Fruit fly (Drosophila melanogaster): Measurements from ENCODE around the gene AdipoR.

The AdipoR gene

dm6 chr3R:22530305-22530704, 17.3 kb downstream of the AdipoR start, which contains the start of gene CG33099 (continued):
- TF ChIP-seq CG8944 (GFP tag; optimal IDR thresholded peaks at IDR 0.05): peak; percentile 25
- no peak for TF ChIP-seq pzg (GFP tag; optimal IDR thresholded peaks at IDR 0.05)
- peak; percentile 51 for TF ChIP-seq Xrp1 (GFP tag; IDR thresholded peaks at IDR 0.05)
- TF ChIP-seq CG18262 (tag; optimal IDR thresholded peaks at IDR 0.05): peak; percentile 14
- TF ChIP-seq CG12769 (tag; optimal IDR thresholded peaks at IDR 0.05): peak; percentile 19
- peak; percentile 60 for TF ChIP-seq MTF-1 (GFP tag; optimal IDR thresholded peaks at IDR 0.05; ENCODE audit: borderline replicate concordance)
- TF ChIP-seq NFAT (GFP tag; IDR thresholded peaks at IDR 0.05): peak; percentile 45; the same call in 1 of the 2 replicates
- TF ChIP-seq CG8359 (GFP tag; optimal IDR thresholded peaks at IDR 0.05; ENCODE audit: borderline replicate concordance): peak; percentile 35
- TF ChIP-seq Antp (GFP tag; optimal IDR thresholded peaks at IDR 0.05): peak; percentile 6
- peak; percentile 47; the same call in 1 of the 2 replicates for TF ChIP-seq CG42726 (GFP tag; IDR thresholded peaks at IDR 0.05; ENCODE audit: partially characterized antibody)
- TF ChIP-seq Dll (GFP tag; IDR thresholded peaks at IDR 0.05; ENCODE audit: partially characterized antibody): no peak
- no peak for TF ChIP-seq CG13775 (GFP tag; optimal IDR thresholded peaks at IDR 0.05)
- TF ChIP-seq slbo (GFP tag; IDR thresholded peaks at IDR 0.05): 0 out of 2 replicates have a peak, but pooled peaks have one; percentile 16
- peak; percentile 36; the same call in 1 of the 3 replicates for TF ChIP-seq sr (GFP tag; IDR thresholded peaks at IDR 0.05)
- TF ChIP-seq CG11398 (GFP tag; optimal IDR thresholded peaks at IDR 0.05): peak; percentile 25
- no peak for TF ChIP-seq pnt (GFP tag; optimal IDR thresholded peaks at IDR 0.05)
- TF ChIP-seq caup (GFP tag; optimal IDR thresholded peaks at IDR 0.05; ENCODE audit: severe bottlenecking): peak; percentile 54
- peak; percentile 11 for TF ChIP-seq her (GFP tag; optimal IDR thresholded peaks at IDR 0.05)
- no peak for TF ChIP-seq CG17361 (GFP tag; IDR thresholded peaks at IDR 0.05)
- TF ChIP-seq CG6689 (GFP tag; IDR thresholded peaks at IDR 0.05): no peak
- TF ChIP-seq Abd-B (GFP tag; optimal IDR thresholded peaks at IDR 0.05): no peak
- TF ChIP-seq fu2 (GFP tag; optimal IDR thresholded peaks at IDR 0.05): no peak
- no peak for TF ChIP-seq gsb (GFP tag; IDR thresholded peaks at IDR 0.05)
- TF ChIP-seq CG34422 (GFP tag; IDR thresholded peaks at IDR 0.05): peak; percentile 45; the same call in 1 of the 3 replicates
- TF ChIP-seq repo (GFP tag; optimal IDR thresholded peaks at IDR 0.05): no peak
- no peak for TF ChIP-seq gt (GFP tag; IDR thresholded peaks at IDR 0.05)
- no peak for TF ChIP-seq CG8388 (GFP tag; optimal IDR thresholded peaks at IDR 0.05)
- TF ChIP-seq CG31365 (tag; optimal IDR thresholded peaks at IDR 0.05): no peak
- no peak for TF ChIP-seq pros (GFP tag; optimal IDR thresholded peaks at IDR 0.05)
- TF ChIP-seq CG14667 (GFP tag; IDR thresholded peaks at IDR 0.05): no peak
- no peak for TF ChIP-seq Kr (GFP tag; optimal IDR thresholded peaks at IDR 0.05)
- TF ChIP-seq CG31224 (GFP tag; IDR thresholded peaks at IDR 0.05): no peak
- TF ChIP-seq grn (GFP tag; optimal IDR thresholded peaks at IDR 0.05): peak; percentile 72
- TF ChIP-seq sd (tag; optimal IDR thresholded peaks at IDR 0.05): peak; percentile 18

dm6 chr3R:22528264-22529158, 19.1 kb downstream of the AdipoR start, which contains the start of gene CG5346:
Gene CG5346, minus strand, starts transcription at chr3R:22528663.
- TF ChIP-seq YL-1 (GFP tag; optimal IDR thresholded peaks at IDR 0.05) (no peak), CG4360 (GFP tag; IDR thresholded peaks at IDR 0.05) (no peak), Adf1 (GFP tag; IDR thresholded peaks at IDR 0.05) (no peak), lola (GFP tag; optimal IDR thresholded peaks at IDR 0.05) (no peak), pho (GFP tag; optimal IDR thresholded peaks at IDR 0.05) (no peak), Rfx (GFP tag; IDR thresholded peaks at IDR 0.05) (peak; percentile 30; the same call in 1 of the 2 replicates), CG10147 (GFP tag; optimal IDR thresholded peaks at IDR 0.05) (no peak), gt (GFP tag; IDR thresholded peaks at IDR 0.05) (no peak), Spps (tag; optimal IDR thresholded peaks at IDR 0.05) (no peak), Side (GFP tag; optimal IDR thresholded peaks at IDR 0.05) (no peak), croc (GFP tag; conservative IDR thresholded peaks at IDR 0.05) (no peak), CG7963 (GFP tag; IDR thresholded peaks at IDR 0.05; ENCODE audit: partially characterized antibody) (peak; percentile 89), CG10431 (GFP tag; optimal IDR thresholded peaks at IDR 0.05) (no peak), CG17361 (GFP tag; IDR thresholded peaks at IDR 0.05) (0 out of 3 replicates have a peak, but pooled peaks have one; percentile 19), nerfin-2 (GFP tag; IDR thresholded peaks at IDR 0.05; ENCODE audit: partially characterized antibody) (peak; percentile 78), Xbp1 (GFP tag; optimal IDR thresholded peaks at IDR 0.05) (no peak), Poxn (GFP tag; IDR thresholded peaks at IDR 0.05) (no peak)
